Fruit fly (Drosophila melanogaster) Kc167 (cell line): ENCODE data around the gene CG32148.

Experiments
- Myc ChIP-seq: fragments of >200 bp; optimal IDR thresholded peaks from 2 replicates; lab custom pipeline; 2017; ENCODE audit warnings: missing external identifiers
- Sin3A ChIP-seq: fragments of >200 bp; optimal IDR thresholded peaks from 2 replicates; lab custom pipeline; 2018; ENCODE audit warnings: missing external identifiers
- h ChIP-seq: fragments of >200 bp; optimal IDR thresholded peaks from 3 replicates; lab custom pipeline; 2018; ENCODE audit warnings: missing external identifiers
- insv ChIP-seq: fragments of >200 bp; optimal IDR thresholded peaks from 3 replicates; lab custom pipeline; 2018; ENCODE audit warnings: missing external identifiers
- psq ChIP-seq: fragments of >200 bp; optimal IDR thresholded peaks from 2 replicates; lab custom pipeline; 2017; ENCODE audit warnings: missing external identifiers
- ttk ChIP-seq: sonication (Bioruptor generic); optimal IDR thresholded peaks from 2 replicates; lab custom pipeline; 2017; ENCODE audit warnings: missing external identifiers

CG32148 gene

dm6 chr3L:15040329-15040886 is 17.1 kb downstream of the CG32148 start:
- TF ChIP-seq h (lab: Kevin White, UChicago) (no peak), Myc (lab: Kevin White, UChicago) (no peak), insv (lab: Kevin White, UChicago) (no peak), ttk (lab: Kevin White, UChicago) (no peak), psq (lab: Kevin White, UChicago) (no peak), Sin3A (no peak)

dm6 chr3L:15042470-15042869 is 19.2 kb downstream of the CG32148 start, which contains the start of gene Rpn12R:
TSS of gene Rpn12R (minus strand) at chr3L:15042570.
- TF ChIP-seq psq (lab: Kevin White, UChicago) = no peak

dm6 chr3L:15043465-15043864 is 20.2 kb downstream of the CG32148 start:
- TF ChIP-seq Sin3A = no peak
- TF ChIP-seq h (lab: Kevin White, UChicago) = no peak
- TF ChIP-seq insv (lab: Kevin White, UChicago) = no peak
- no peak for TF ChIP-seq Myc (lab: Kevin White, UChicago)
- no peak for TF ChIP-seq psq (lab: Kevin White, UChicago)
- no peak for TF ChIP-seq ttk (lab: Kevin White, UChicago)

- TF ChIP-seq h (lab: Kevin White, UChicago) (no peak), Sin3A (no peak), ttk (lab: Kevin White, UChicago) (no peak), insv (lab: Kevin White, UChicago) (no peak), Myc (lab: Kevin White, UChicago) (no peak), psq (lab: Kevin White, UChicago) (no peak)
Observed at dm6 chr3L:15043874-15044336, 20.6 kb downstream of the CG32148 start, which contains the start of gene ind. TSS of gene ind (minus strand) at chr3L:15043924.

dm6 chr3L:15045114-15045513 is 21.8 kb downstream of the CG32148 start:
- TF ChIP-seq Myc (lab: Kevin White, UChicago) (no peak), psq (lab: Kevin White, UChicago) (no peak), ttk (lab: Kevin White, UChicago) (no peak), Sin3A (no peak), insv (lab: Kevin White, UChicago) (no peak), h (lab: Kevin White, UChicago) (no peak)

- TF ChIP-seq ttk (lab: Kevin White, UChicago) (no peak), Myc (lab: Kevin White, UChicago) (no peak)
Observed at dm6 chr3L:15047606-15048005, 24.3 kb downstream of the CG32148 start.

- TF ChIP-seq Myc (lab: Kevin White, UChicago) = no peak
- TF ChIP-seq insv (lab: Kevin White, UChicago) = no peak
- no peak for TF ChIP-seq ttk (lab: Kevin White, UChicago)
- TF ChIP-seq psq (lab: Kevin White, UChicago) = no peak
- TF ChIP-seq h (lab: Kevin White, UChicago) = no peak
- no peak for TF ChIP-seq Sin3A
Observed at dm6 chr3L:15048091-15048490, 24.8 kb downstream of the CG32148 start.

- TF ChIP-seq h (lab: Kevin White, UChicago) (no peak), Sin3A (no peak), ttk (lab: Kevin White, UChicago) (no peak), insv (lab: Kevin White, UChicago) (no peak), Myc (lab: Kevin White, UChicago) (no peak), psq (lab: Kevin White, UChicago) (no peak)
Observed at dm6 chr3L:15049395-15049794, 26.1 kb downstream of the CG32148 start, which contains the start of gene CG43678. TSS of gene CG43678 (minus strand) at chr3L:15049495.

dm6 chr3L:15050109-15050508 is 26.8 kb downstream of the CG32148 start, which contains the start of gene CG18581:
TSS of gene CG18581 (minus strand) at chr3L:15050209.
- TF ChIP-seq psq (lab: Kevin White, UChicago) (no peak), Sin3A (no peak)

dm6 chr3L:15050706-15051105 is 27.4 kb downstream of the CG32148 start, which contains the start of gene CG12310:
TSS of gene CG12310 (minus strand) at chr3L:15050806.
- TF ChIP-seq ttk (lab: Kevin White, UChicago) = no peak

dm6 chr3L:15051325-15051724 is 28.0 kb downstream of the CG32148 start, which contains the start of gene CG43679:
TSS of gene CG43679 (minus strand) at chr3L:15051425.
- TF ChIP-seq psq (lab: Kevin White, UChicago) (no peak), insv (lab: Kevin White, UChicago) (no peak), ttk (lab: Kevin White, UChicago) (no peak), h (lab: Kevin White, UChicago) (no peak), Sin3A (no peak), Myc (lab: Kevin White, UChicago) (no peak)

dm6 chr3L:15052390-15052789 is 29.1 kb downstream of the CG32148 start, which contains the start of gene CG13461:
TSS of gene CG13461 (minus strand) at chr3L:15052490.
- no peak for TF ChIP-seq Sin3A
- no peak for TF ChIP-seq psq (lab: Kevin White, UChicago)
- no peak for TF ChIP-seq insv (lab: Kevin White, UChicago)
- TF ChIP-seq ttk (lab: Kevin White, UChicago) = no peak
- TF ChIP-seq h (lab: Kevin White, UChicago) = no peak
- no peak for TF ChIP-seq Myc (lab: Kevin White, UChicago)

- no peak for TF ChIP-seq ttk (lab: Kevin White, UChicago)
- TF ChIP-seq psq (lab: Kevin White, UChicago) = no peak
- TF ChIP-seq h (lab: Kevin White, UChicago) = no peak
- no peak for TF ChIP-seq insv (lab: Kevin White, UChicago)
- no peak for TF ChIP-seq Sin3A
- TF ChIP-seq Myc (lab: Kevin White, UChicago) = no peak
Observed at dm6 chr3L:15053251-15053650, 30.0 kb downstream of the CG32148 start, which contains the start of gene CG43680. TSS of gene CG43680 (minus strand) at chr3L:15053351.
